Worm (Caenorhabditis elegans): ENCODE results near the gene btb-7.

- TF ChIP-seq ces-1 (GFP tag; optimal IDR thresholded peaks at IDR 0.05) (no peak), nhr-237 (tag; optimal IDR thresholded peaks at IDR 0.05) (no peak), elt-3 (tag; optimal IDR thresholded peaks at IDR 0.05) (no peak), lin-13 (tag; optimal IDR thresholded peaks at IDR 0.05) (no peak), ztf-11 (tag; optimal IDR thresholded peaks at IDR 0.05) (no peak), snpc-4 (tag; optimal IDR thresholded peaks at IDR 0.05) (no peak)
Measured at ce11 chrII:1670260-1670879, 42.7 kb upstream of the btb-7 start, which contains the start of gene nhx-6.

Measured in whole organism, mixed stage, embryonic.